Fruit fly (Drosophila melanogaster) whole organism, embryonic: Measurements from ENCODE around the gene CG42404.

ENCODE experiments used
- ATbp ChIP-seq: fragments of 200-800 bp; sonication (Bioruptor generic); optimal IDR thresholded peaks from 2 replicates; lab custom pipeline; 2017; ENCODE audit warnings: missing biosample characterization, mild to moderate bottlenecking, missing genetic modification characterization, missing genetic modification reagents
- BEAF-32 ChIP-seq: fragments of 200-800 bp; sonication (Bioruptor generic); optimal IDR thresholded peaks from 3 replicates; lab custom pipeline; 2017; ENCODE audit warnings: missing biosample characterization, missing genetic modification characterization, mild to moderate bottlenecking, moderate library complexity, missing genetic modification reagents
- CG10147 ChIP-seq: fragments of 200-800 bp; sonication (Bioruptor generic); optimal IDR thresholded peaks from 2 replicates; lab custom pipeline; 2019; ENCODE audit warnings: missing biosample characterization, mild to moderate bottlenecking, missing genetic modification characterization, moderate library complexity
- CG10267 ChIP-seq: fragments of 200-800 bp; sonication (Bioruptor generic); optimal IDR thresholded peaks from 2 replicates; lab custom pipeline; 2018; ENCODE audit warnings: missing biosample characterization, mild to moderate bottlenecking, missing genetic modification characterization, moderate library complexity
- CG10979 ChIP-seq: fragments of 200-800 bp; sonication (Bioruptor generic); optimal IDR thresholded peaks from 2 replicates; lab custom pipeline; 2018; ENCODE audit warnings: missing biosample characterization, mild to moderate bottlenecking, missing genetic modification characterization, moderate library complexity
- CG12104 ChIP-seq: fragments of 200-800 bp; sonication (Bioruptor generic); optimal IDR thresholded peaks from 3 replicates; lab custom pipeline; 2016; ENCODE audit warnings: missing biosample characterization, missing genetic modification characterization
- CG13775 ChIP-seq: fragments of 200-800 bp; sonication (Bioruptor generic); optimal IDR thresholded peaks from 3 replicates; lab custom pipeline; 2017; ENCODE audit warnings: missing biosample characterization, mild to moderate bottlenecking, missing genetic modification characterization
- CG14667 ChIP-seq: fragments of 200-800 bp; sonication (Bioruptor generic); IDR thresholded peaks from 2 replicates; pipeline ENCODE4 v1.3.6; 2022; ENCODE audit warnings: missing biosample characterization, missing genetic modification characterization
- CG17186 ChIP-seq: fragments of 200-800 bp; sonication (Bioruptor generic); optimal IDR thresholded peaks from 3 replicates; lab custom pipeline; 2017; ENCODE audit warnings: missing biosample characterization, missing genetic modification reagents, missing genetic modification characterization
- CG17829 ChIP-seq: fragments of 200-800 bp; optimal IDR thresholded peaks from 2 replicates; lab custom pipeline; 2019; ENCODE audit warnings: missing biosample characterization, mild to moderate bottlenecking, missing genetic modification characterization, moderate library complexity
- CG2202 ChIP-seq: fragments of 200-800 bp; sonication (Bioruptor generic); optimal IDR thresholded peaks from 2 replicates; lab custom pipeline; 2018; ENCODE audit warnings: missing biosample characterization, mild to moderate bottlenecking, missing genetic modification characterization
- CG30403 ChIP-seq: fragments of 200-800 bp; sonication (Bioruptor generic); optimal IDR thresholded peaks from 3 replicates; lab custom pipeline; 2016; ENCODE audit warnings: missing biosample characterization, missing genetic modification characterization
- CG33213 ChIP-seq: fragments of 200-800 bp; sonication (Bioruptor generic); optimal IDR thresholded peaks from 3 replicates; lab custom pipeline; 2016; ENCODE audit warnings: missing biosample characterization, missing genetic modification characterization
- CG34376 ChIP-seq: fragments of 200-800 bp; sonication (Bioruptor generic); optimal IDR thresholded peaks from 2 replicates; lab custom pipeline; 2018; ENCODE audit warnings: missing biosample characterization, mild to moderate bottlenecking, missing genetic modification characterization
- CG3847 ChIP-seq: fragments of 200-800 bp; sonication (Bioruptor generic); IDR thresholded peaks from 2 replicates; pipeline ENCODE4 v1.3.6; 2022; ENCODE audit warnings: missing biosample characterization, missing genetic modification characterization
- CG7987 ChIP-seq: fragments of 200-800 bp; sonication (Bioruptor generic); optimal IDR thresholded peaks from 2 replicates; lab custom pipeline; 2018; ENCODE audit warnings: missing biosample characterization, mild to moderate bottlenecking, missing genetic modification characterization, moderate library complexity
- CG9797 ChIP-seq: fragments of 200-800 bp; sonication (Bioruptor generic); optimal IDR thresholded peaks from 3 replicates; lab custom pipeline; 2018; ENCODE audit warnings: missing biosample characterization, mild to moderate bottlenecking, missing genetic modification characterization
- CrebB ChIP-seq: fragments of 200-800 bp; sonication (Bioruptor generic); optimal IDR thresholded peaks from 3 replicates; lab custom pipeline; 2018; ENCODE audit warnings: missing biosample characterization, mild to moderate bottlenecking, missing genetic modification characterization
- E2f2 ChIP-seq: fragments of 200-800 bp; sonication (Bioruptor generic); IDR thresholded peaks from 2 replicates; pipeline ENCODE4 v1.3.6; 2022; ENCODE audit warnings: missing biosample characterization, missing genetic modification characterization
- Hsf ChIP-seq: fragments of 200-800 bp; sonication (Bioruptor generic); optimal IDR thresholded peaks from 3 replicates; lab custom pipeline; 2016; ENCODE audit warnings: missing biosample characterization, missing genetic modification characterization
- MBD-R2 ChIP-seq: fragments of 200-800 bp; sonication (Bioruptor generic); IDR thresholded peaks from 2 replicates; pipeline ENCODE4 v1.3.6; 2022; ENCODE audit warnings: missing biosample characterization, missing genetic modification characterization
- Myb ChIP-seq: fragments of 200-800 bp; sonication (Bioruptor generic); optimal IDR thresholded peaks from 2 replicates; lab custom pipeline; 2016; ENCODE audit warnings: missing biosample characterization, missing genetic modification characterization
- Nf-YB ChIP-seq: fragments of 200-800 bp; sonication (Bioruptor generic); optimal IDR thresholded peaks from 3 replicates; lab custom pipeline; 2019; ENCODE audit warnings: missing biosample characterization, mild to moderate bottlenecking, missing genetic modification characterization, moderate library complexity
- Pdp1 ChIP-seq, 2 experiments: fragments of 200-800 bp; sonication (Bioruptor generic); optimal IDR thresholded peaks; 3 replicates each; lab custom pipeline; 2016; ENCODE audit warnings: missing biosample characterization in 2 of 2, missing genetic modification characterization in 2 of 2, mild to moderate bottlenecking in 1 of 2, moderate library complexity in 1 of 2
- Poxn ChIP-seq: fragments of 200-800 bp; sonication (Bioruptor generic); IDR thresholded peaks from 2 replicates; pipeline ENCODE4 v1.3.6; 2022; ENCODE audit warnings: missing biosample characterization, missing genetic modification characterization
- Sin3A ChIP-seq: fragments of >200 bp; optimal IDR thresholded peaks from 2 replicates; lab custom pipeline; 2018
- Sry-β ChIP-seq: fragments of 200-800 bp; sonication (Bioruptor generic); optimal IDR thresholded peaks from 2 replicates; lab custom pipeline; 2018; ENCODE audit warnings: missing biosample characterization, mild to moderate bottlenecking, missing genetic modification characterization, moderate library complexity
- Xrp1 ChIP-seq: fragments of 200-800 bp; sonication (Bioruptor generic); IDR thresholded peaks from 2 replicates; pipeline ENCODE4 v1.3.6; 2022; ENCODE audit warnings: missing biosample characterization, missing genetic modification characterization
- al ChIP-seq: fragments of 200-800 bp; sonication (Bioruptor generic); IDR thresholded peaks from 2 replicates; pipeline ENCODE4 v1.3.6; 2022; ENCODE audit warnings: missing biosample characterization, missing genetic modification characterization
- amos ChIP-seq: fragments of 200-800 bp; sonication (Bioruptor generic); IDR thresholded peaks from 2 replicates; pipeline ENCODE4 v1.3.6; 2022; ENCODE audit warnings: missing biosample characterization, missing genetic modification characterization; ENCODE audit not compliant: partially characterized antibody
- aop ChIP-seq: fragments of 200-800 bp; sonication (Bioruptor generic); IDR thresholded peaks from 2 replicates; pipeline ENCODE4 v1.3.6; 2022; ENCODE audit warnings: missing biosample characterization, missing genetic modification characterization
- ato ChIP-seq: fragments of 200-800 bp; sonication (Bioruptor generic); IDR thresholded peaks from 2 replicates; pipeline ENCODE4 v1.3.6; 2022; ENCODE audit warnings: missing biosample characterization, missing genetic modification characterization; ENCODE audit not compliant: partially characterized antibody
- bcd ChIP-seq: fragments of 200-800 bp; sonication (Bioruptor generic); optimal IDR thresholded peaks from 2 replicates; lab custom pipeline; 2017; ENCODE audit warnings: missing biosample characterization, mild to moderate bottlenecking, missing genetic modification characterization
- caup ChIP-seq: fragments of 200-800 bp; sonication (Bioruptor generic); optimal IDR thresholded peaks from 3 replicates; lab custom pipeline; 2017; ENCODE audit warnings: missing biosample characterization, mild to moderate bottlenecking, missing genetic modification characterization, moderate library complexity; ENCODE audit not compliant: severe bottlenecking
- chinmo ChIP-seq: fragments of 200-800 bp; sonication (Bioruptor generic); IDR thresholded peaks from 4 replicates; pipeline ENCODE4 v1.3.6; 2022; ENCODE audit warnings: missing biosample characterization, missing genetic modification characterization; ENCODE audit not compliant: partially characterized antibody
- chn ChIP-seq: fragments of 200-800 bp; sonication (Bioruptor generic); optimal IDR thresholded peaks from 2 replicates; lab custom pipeline; 2016; ENCODE audit warnings: missing biosample characterization, missing genetic modification characterization
- dpn ChIP-seq, 2 experiments: fragments of 200-800 bp; sonication (Bioruptor generic); optimal IDR thresholded peaks; 3 replicates each; lab custom pipeline; 2016; ENCODE audit warnings: missing biosample characterization in 2 of 2, missing genetic modification characterization in 2 of 2
- ftz-f1 ChIP-seq: fragments of 200-800 bp; sonication (Bioruptor generic); optimal IDR thresholded peaks from 2 replicates; lab custom pipeline; 2016; ENCODE audit warnings: missing biosample characterization, missing genetic modification characterization
- grn ChIP-seq: fragments of 200-800 bp; sonication (Bioruptor generic); optimal IDR thresholded peaks from 3 replicates; lab custom pipeline; 2017; ENCODE audit warnings: missing biosample characterization, missing genetic modification characterization
- klu ChIP-seq: fragments of 200-800 bp; sonication (Bioruptor generic); IDR thresholded peaks from 2 replicates; pipeline ENCODE4 v1.3.6; 2022; ENCODE audit warnings: missing biosample characterization, missing genetic modification characterization
- mld ChIP-seq: fragments of 200-800 bp; sonication (Bioruptor generic); IDR thresholded peaks from 3 replicates; pipeline ENCODE4 v1.3.6; 2022; ENCODE audit warnings: missing biosample characterization, missing genetic modification characterization; ENCODE audit not compliant: partially characterized antibody
- pho ChIP-seq: fragments of 200-800 bp; sonication (Bioruptor generic); optimal IDR thresholded peaks from 2 replicates; lab custom pipeline; 2016; ENCODE audit warnings: missing biosample characterization, missing genetic modification characterization
- phol ChIP-seq: fragments of 200-800 bp; sonication (Bioruptor generic); optimal IDR thresholded peaks from 3 replicates; lab custom pipeline; 2018; ENCODE audit warnings: missing biosample characterization, mild to moderate bottlenecking, missing genetic modification characterization, moderate library complexity
- pzg ChIP-seq: fragments of 200-800 bp; sonication (Bioruptor generic); optimal IDR thresholded peaks from 3 replicates; lab custom pipeline; 2018; ENCODE audit warnings: missing biosample characterization, mild to moderate bottlenecking, missing genetic modification characterization, moderate library complexity
- ranshi ChIP-seq: fragments of 200-800 bp; sonication (Bioruptor generic); IDR thresholded peaks from 2 replicates; pipeline ENCODE4 v1.3.6; 2022; ENCODE audit warnings: missing biosample characterization, missing genetic modification characterization
- sens ChIP-seq: fragments of 200-800 bp; sonication (Bioruptor generic); peaks from one replicate; lab custom pipeline; 2016; ENCODE audit warnings: missing biosample characterization, missing genetic modification characterization
- tap ChIP-seq: fragments of 200-800 bp; optimal IDR thresholded peaks from 3 replicates; lab custom pipeline; 2019; ENCODE audit warnings: missing biosample characterization, mild to moderate bottlenecking, missing genetic modification characterization, moderate library complexity
- trem ChIP-seq: fragments of 200-800 bp; optimal IDR thresholded peaks from 3 replicates; lab custom pipeline; 2019; ENCODE audit warnings: missing biosample characterization, mild to moderate bottlenecking, missing genetic modification characterization, moderate library complexity
- unc-4 ChIP-seq: fragments of 200-800 bp; sonication (Bioruptor generic); IDR thresholded peaks from 2 replicates; pipeline ENCODE4 v1.3.6; 2022; ENCODE audit warnings: missing biosample characterization, missing genetic modification characterization; ENCODE audit not compliant: partially characterized antibody

Gene CG42404

DNA sequence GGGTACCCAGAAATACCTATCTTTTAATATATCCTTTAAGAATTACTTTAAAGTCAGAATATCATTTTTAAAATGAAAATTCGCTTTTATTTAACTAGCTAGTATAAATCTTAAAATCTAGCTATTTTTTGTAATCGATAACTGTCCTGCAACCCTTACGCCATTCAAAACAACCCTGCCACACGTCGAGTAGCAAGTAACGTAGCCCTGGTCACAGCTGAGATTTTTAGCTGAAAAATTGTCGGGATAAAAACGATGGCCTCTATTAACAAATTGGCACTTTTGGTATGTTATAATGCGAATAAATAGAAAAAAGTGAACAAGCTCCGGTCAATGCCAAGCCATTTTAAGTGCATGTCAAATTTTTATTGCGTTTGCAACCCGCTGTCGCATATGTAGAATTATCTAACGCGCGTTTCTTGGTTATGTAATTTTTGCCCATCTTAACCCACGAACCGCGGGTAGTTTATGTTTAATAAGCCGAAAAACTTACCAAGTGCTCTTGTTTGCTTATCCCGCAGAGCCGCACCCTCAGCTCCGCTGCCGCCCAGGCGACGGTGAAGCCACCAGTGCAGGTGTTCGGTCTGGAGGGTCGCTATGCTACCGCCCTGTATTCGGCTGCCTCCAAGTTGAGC, 15.6 kb downstream of the CG42404 start, which contains the start of gene ATPsynO (continued):
- TF ChIP-seq ATbp (GFP tag; lab: Kevin White, UChicago) (no peak), dpn (GFP tag; optimal IDR thresholded peaks at IDR 0.05; lab: Kevin White, UChicago) (peak in 1 of 2 experiments; percentile 32), pzg (peak; percentile 87), CG7987 (GFP tag; lab: Kevin White, UChicago) (peak; percentile 18), CG10267 (tag; lab: Kevin White, UChicago) (peak; percentile 75), CG9797 (GFP tag; lab: Kevin White, UChicago) (peak; percentile 12), CG13775 (GFP tag; lab: Kevin White, UChicago) (no peak), sens (GFP tag; lab: Kevin White, UChicago) (peak; percentile 98), caup (GFP tag; lab: Kevin White, UChicago) (peak; percentile 23), chn (GFP tag; lab: Kevin White, UChicago) (no peak), Nf-YB (GFP tag; lab: Kevin White, UChicago) (peak; percentile 5), CG12104 (GFP tag; lab: Kevin White, UChicago) (no peak), CG17829 (tag; lab: Kevin White, UChicago) (peak; percentile 69), grn (GFP tag; lab: Kevin White, UChicago) (no peak), aop (no peak), chinmo (GFP tag; lab: Robert Waterston, UW) (peak; percentile 59; the same call in 1 of the 4 replicates), ato (GFP tag; lab: Robert Waterston, UW) (no peak), CG17186 (GFP tag; lab: Kevin White, UChicago) (peak; percentile 15), CG10147 (no peak), phol (tag; lab: Kevin White, UChicago) (peak; percentile 79), Pdp1 (GFP tag; optimal IDR thresholded peaks at IDR 0.05; lab: Kevin White, UChicago) (peak in 1 of 2 experiments; percentile 99), CrebB (tag; lab: Kevin White, UChicago) (peak; percentile 11), tap (tag; lab: Kevin White, UChicago) (no peak), Myb (GFP tag; lab: Kevin White, UChicago) (peak; percentile 51), ftz-f1 (GFP tag; lab: Kevin White, UChicago) (peak; percentile 36), Poxn (GFP tag; lab: Robert Waterston, UW) (no peak), CG30403 (GFP tag; lab: Kevin White, UChicago) (peak; percentile 17), BEAF-32 (GFP tag; lab: Kevin White, UChicago) (peak; percentile 57), Hsf (GFP tag; lab: Kevin White, UChicago) (peak; percentile 14), bcd (GFP tag; lab: Kevin White, UChicago) (no peak), CG33213 (GFP tag; lab: Kevin White, UChicago) (peak; percentile 35), amos (peak; percentile 7; the same call in 1 of the 2 replicates), trem (tag; lab: Kevin White, UChicago) (peak; percentile 69), CG3847 (GFP tag; lab: Robert Waterston, UW) (peak; percentile 17; the same call in 1 of the 2 replicates), CG2202 (tag; lab: Kevin White, UChicago) (peak; percentile 14), mld (GFP tag; lab: Robert Waterston, UW) (no peak), E2f2 (GFP tag; lab: Robert Waterston, UW) (peak; percentile 41; the same call in 1 of the 2 replicates), MBD-R2 (peak; percentile 89), pho (GFP tag; lab: Kevin White, UChicago) (peak; percentile 11), al (GFP tag; lab: Robert Waterston, UW) (no peak), klu (GFP tag; lab: Robert Waterston, UW) (no peak), unc-4 (peak; percentile 20; the same call in 1 of the 2 replicates), ranshi (no peak), CG14667 (GFP tag; lab: Robert Waterston, UW) (no peak), Xrp1 (GFP tag; lab: Robert Waterston, UW) (0 out of 2 replicates have a peak, but pooled peaks have one; percentile 14), Sin3A (lab: Kevin White, UChicago) (peak; percentile 23), CG10979 (peak; percentile 0), CG34376 (peak; percentile 2), Sry-β (GFP tag; lab: Kevin White, UChicago) (peak; percentile 86)
